Worm (Caenorhabditis elegans): ENCODE data around the gene mrpl-30.

Gene mrpl-30

ce11 chrIII:2384364-2384763 lies 26.4 kb downstream of the mrpl-30 start:
- TF ChIP-seq ref-1 (GFP tag; conservative IDR thresholded peaks at IDR 0.05) = no peak
- peak; percentile 76 for TF ChIP-seq T22C8.4 (GFP tag; IDR thresholded peaks at IDR 0.05)

DNA sequence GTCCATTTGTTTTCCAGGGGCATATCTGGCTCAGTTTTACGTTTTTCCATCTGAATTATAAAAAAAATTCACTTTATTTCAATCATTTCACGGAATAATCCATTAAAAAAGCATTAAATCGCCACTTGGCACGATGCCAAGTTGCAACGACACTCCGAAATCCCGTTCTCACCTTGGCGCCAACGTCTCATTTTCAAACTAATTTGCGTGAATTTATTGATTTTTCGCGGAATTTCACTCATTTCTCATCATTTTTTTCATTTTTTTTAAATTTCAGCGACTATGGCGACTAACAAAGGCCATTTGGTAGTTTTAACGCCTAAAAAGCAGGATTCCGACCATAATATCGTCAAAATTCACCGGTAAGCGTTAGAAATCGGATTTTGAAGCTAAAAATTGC lies 34.9 kb downstream of the mrpl-30 start, which contains the start of gene H14E04.2:
H14E04.2 (plus strand) TSS at position 276 of the 400 bp plus-strand sequence.
- TF ChIP-seq cog-1 (tag; optimal IDR thresholded peaks at IDR 0.05) (no peak), flt-1 (GFP tag; IDR thresholded peaks at IDR 0.05) (no peak), ztf-29 (GFP tag; IDR thresholded peaks at IDR 0.05) (no peak), tab-1 (GFP tag; IDR thresholded peaks at IDR 0.05) (no peak), T22C8.4 (GFP tag; IDR thresholded peaks at IDR 0.05) (peak; percentile 59; the same call in 1 of the 2 replicates)

DNA sequence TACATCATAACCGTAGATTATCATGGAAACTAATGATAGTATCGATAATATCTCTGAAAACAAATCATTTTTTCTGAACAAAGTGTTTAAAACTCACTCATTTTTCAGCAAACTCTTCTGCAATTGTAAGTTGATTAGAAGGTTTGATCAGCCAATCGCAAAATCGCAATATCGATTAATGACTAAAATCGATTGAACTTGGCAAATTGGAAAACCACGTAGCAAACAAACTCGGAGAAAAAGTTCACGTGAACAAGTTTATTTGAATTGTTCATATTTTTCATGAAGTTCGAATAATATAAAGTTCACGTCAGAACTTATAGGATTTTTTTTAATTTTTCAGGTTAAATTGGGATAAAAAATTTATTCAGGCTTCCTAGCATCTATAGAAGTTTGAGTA lies 38.9 kb downstream of the mrpl-30 start, which contains the start of gene H04J21.1:
H04J21.1 (minus strand) TSS at position 101 of the 400 bp plus-strand sequence.
- no peak for TF ChIP-seq klf-2 (GFP tag; conservative IDR thresholded peaks at IDR 0.05)
- no peak for TF ChIP-seq ref-1 (GFP tag; conservative IDR thresholded peaks at IDR 0.05)
- no peak for TF ChIP-seq tab-1 (GFP tag; IDR thresholded peaks at IDR 0.05)
- no peak for TF ChIP-seq ztf-29 (GFP tag; IDR thresholded peaks at IDR 0.05)
- no peak for TF ChIP-seq cog-1 (tag; optimal IDR thresholded peaks at IDR 0.05)
- TF ChIP-seq med-1 (GFP tag; optimal IDR thresholded peaks at IDR 0.05; ENCODE audit: insufficient read depth) = no peak
- TF ChIP-seq T22C8.4 (GFP tag; IDR thresholded peaks at IDR 0.05) = no peak
- no peak for TF ChIP-seq flt-1 (GFP tag; IDR thresholded peaks at IDR 0.05)

DNA sequence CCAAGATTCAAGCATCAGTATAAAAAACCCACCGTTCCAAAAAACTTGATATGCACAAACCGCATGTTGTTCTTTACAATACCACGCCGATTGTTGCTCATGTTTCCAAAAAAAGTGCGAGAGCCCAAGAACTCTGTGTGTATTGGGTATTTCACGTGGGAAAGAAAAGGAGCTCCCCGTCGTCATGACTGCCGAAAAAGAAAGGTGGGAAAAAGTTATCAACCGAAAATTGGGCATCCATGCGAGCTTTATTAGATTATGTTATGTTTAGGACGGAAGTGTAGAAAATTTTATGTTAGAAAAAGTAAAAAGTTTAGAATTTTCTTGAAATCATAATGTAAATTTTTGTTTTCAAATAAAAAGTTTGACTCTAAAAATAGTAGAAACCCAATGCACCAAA lies 42.4 kb downstream of the mrpl-30 start, which contains the start of gene H04J21.4:
H04J21.4 (minus strand) TSS at position 101 of the 400 bp plus-strand sequence.
- TF ChIP-seq tab-1 (GFP tag; IDR thresholded peaks at IDR 0.05) = no peak
- TF ChIP-seq ztf-29 (GFP tag; IDR thresholded peaks at IDR 0.05) = no peak
- TF ChIP-seq flt-1 (GFP tag; IDR thresholded peaks at IDR 0.05) = no peak
- no peak for TF ChIP-seq ztf-23 (GFP tag; IDR thresholded peaks at IDR 0.05)
- no peak for TF ChIP-seq ref-1 (GFP tag; conservative IDR thresholded peaks at IDR 0.05)
- TF ChIP-seq T22C8.4 (GFP tag; IDR thresholded peaks at IDR 0.05) = no peak
- TF ChIP-seq cog-1 (tag; optimal IDR thresholded peaks at IDR 0.05) = no peak
- no peak for TF ChIP-seq klf-2 (GFP tag; conservative IDR thresholded peaks at IDR 0.05)
- no peak for TF ChIP-seq med-1 (GFP tag; optimal IDR thresholded peaks at IDR 0.05; ENCODE audit: insufficient read depth)

- TF ChIP-seq ztf-29 (GFP tag; IDR thresholded peaks at IDR 0.05) (no peak), cog-1 (tag; optimal IDR thresholded peaks at IDR 0.05) (no peak)
Measured at ce11 chrIII:2362648-2363047, 48.1 kb downstream of the mrpl-30 start, which contains the start of gene srd-69. Gene srd-69, plus strand, starts transcription at chrIII:2362948.

All from whole organism, midembryonic.